Worm (Caenorhabditis elegans): Measurements from ENCODE around the gene flr-4.

- TF ChIP-seq K02D7.2 (tag; optimal IDR thresholded peaks at IDR 0.05) (no peak), sox-4 (tag; optimal IDR thresholded peaks at IDR 0.05) (no peak)
These were observed 14.3 kb downstream of the flr-4 start for ce11 chrX:15103481-15103880.

Measured in whole organism, late embryonic.